Fruit fly (Drosophila melanogaster): Measurements from ENCODE around the gene CG42394.

DNA sequence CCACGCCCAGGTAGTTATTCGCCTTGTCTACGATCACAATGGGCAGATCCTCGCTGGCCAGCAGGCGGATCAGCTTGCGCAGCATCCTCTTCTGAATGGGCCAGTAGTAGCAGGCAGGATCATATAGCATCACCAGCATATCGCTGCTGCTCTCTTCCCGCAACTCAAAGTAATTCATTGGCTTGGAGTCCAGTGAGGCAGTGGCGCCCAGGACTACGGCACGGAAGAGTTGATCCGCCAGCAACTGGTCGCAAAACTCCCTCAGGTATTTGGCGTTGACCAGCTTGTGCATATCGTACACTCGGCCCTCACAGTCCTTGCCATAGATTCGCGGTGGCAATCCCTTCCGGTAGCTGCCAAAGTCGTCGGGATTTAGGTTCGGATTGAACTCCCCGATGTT is 29.0 kb downstream of the CG42394 start:
- TF ChIP-seq CG8478 (optimal IDR thresholded peaks at IDR 0.05) (no peak), CTCF (optimal IDR thresholded peaks at IDR 0.05) (no peak)
